Fruit fly (Drosophila melanogaster) whole organism, wandering third instar larva: Measurements from ENCODE around the gene ZC3H3.

ENCODE experiments used
- GATAd ChIP-seq: sonication (Bioruptor generic); optimal IDR thresholded peaks from 2 replicates; lab custom pipeline; 2016; ENCODE audit warnings: missing biosample characterization, missing genetic modification characterization
- jim ChIP-seq: fragments of 175-275, 200-325 bp; sonication (Bioruptor generic); optimal IDR thresholded peaks from 2 replicates; lab custom pipeline; 2016; ENCODE audit warnings: missing biosample characterization, mild to moderate bottlenecking, missing genetic modification characterization

DNA sequence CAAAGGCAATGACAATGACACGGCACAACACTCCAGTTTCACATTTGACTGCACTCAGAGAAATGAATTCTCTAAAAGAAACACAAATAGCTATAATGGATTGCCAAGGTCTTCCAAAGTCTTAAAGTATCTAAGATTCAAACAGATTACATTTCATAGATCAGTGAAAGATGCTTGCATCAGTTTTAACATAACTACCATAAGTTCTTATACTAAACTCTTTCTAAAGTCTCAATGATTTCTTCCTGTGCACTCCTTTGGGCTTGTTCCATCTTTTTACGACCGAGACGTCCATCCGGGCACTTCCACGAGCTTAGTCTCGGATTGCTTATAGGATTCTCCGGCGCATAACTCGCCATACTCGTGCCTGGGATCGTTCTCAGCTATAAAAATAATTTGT is 32.6 kb upstream of the ZC3H3 start:
- TF ChIP-seq jim = no peak
- TF ChIP-seq GATAd = no peak
